Fruit fly (Drosophila melanogaster) whole organism, prepupa: ENCODE results near the gene Irk3.

ENCODE experiments used
- Blimp-1 ChIP-seq: fragments of 200-800 bp; sonication (Bioruptor generic); optimal IDR thresholded peaks from 3 replicates; lab custom pipeline; 2017; ENCODE audit warnings: missing biosample characterization, missing genetic modification characterization, mild to moderate bottlenecking, moderate library complexity, missing genetic modification reagents
- CG10631 ChIP-seq: fragments of 200-800 bp; sonication (Bioruptor generic); optimal IDR thresholded peaks from 2 replicates; lab custom pipeline; 2016; ENCODE audit warnings: missing biosample characterization, missing genetic modification characterization
- CG10669 ChIP-seq: fragments of 200-800 bp; sonication (Bioruptor generic); optimal IDR thresholded peaks from 3 replicates; lab custom pipeline; 2018; ENCODE audit warnings: missing biosample characterization, mild to moderate bottlenecking, missing genetic modification characterization, moderate library complexity
- CG11294 ChIP-seq: fragments of 200-800 bp; sonication (Bioruptor generic); IDR thresholded peaks from 2 replicates; pipeline ENCODE4 v1.3.6; 2022; ENCODE audit warnings: missing biosample characterization, missing genetic modification characterization
- CG11762 ChIP-seq: fragments of 200-800 bp; sonication (Bioruptor generic); optimal IDR thresholded peaks from 3 replicates; lab custom pipeline; 2016; ENCODE audit warnings: missing biosample characterization, missing genetic modification characterization; ENCODE audit not compliant: insufficient read depth
- CG11902 ChIP-seq: fragments of 200-800 bp; sonication (Bioruptor generic); optimal IDR thresholded peaks from 3 replicates; lab custom pipeline; 2016; ENCODE audit warnings: missing biosample characterization, missing genetic modification characterization
- CG15336 ChIP-seq: fragments of 200-800 bp; sonication (Bioruptor generic); IDR thresholded peaks from 2 replicates; pipeline ENCODE4 v1.3.6; 2022; ENCODE audit warnings: missing biosample characterization, missing genetic modification characterization
- CG1621 ChIP-seq: fragments of 200-800 bp; sonication (Bioruptor generic); optimal IDR thresholded peaks from 3 replicates; lab custom pipeline; 2018; ENCODE audit warnings: missing biosample characterization, mild to moderate bottlenecking, missing genetic modification characterization
- CG16779 ChIP-seq: fragments of 200-800 bp; sonication (Bioruptor generic); optimal IDR thresholded peaks from 3 replicates; lab custom pipeline; 2017; ENCODE audit warnings: missing biosample characterization, mild to moderate bottlenecking, missing genetic modification characterization
- CG3032 ChIP-seq: fragments of 200-800 bp; optimal IDR thresholded peaks from 2 replicates; lab custom pipeline; 2019; ENCODE audit warnings: missing biosample characterization, mild to moderate bottlenecking, missing genetic modification characterization, moderate library complexity
- CG31627 ChIP-seq: fragments of 200-800 bp; sonication (Bioruptor generic); optimal IDR thresholded peaks from 3 replicates; lab custom pipeline; 2016; ENCODE audit warnings: missing biosample characterization, missing genetic modification characterization
- CG32006 ChIP-seq: fragments of 200-800 bp; sonication (Bioruptor generic); optimal IDR thresholded peaks from 3 replicates; lab custom pipeline; 2017; ENCODE audit warnings: missing biosample characterization, mild to moderate bottlenecking, missing genetic modification characterization
- CG34406 ChIP-seq: fragments of 200-800 bp; sonication (Bioruptor generic); optimal IDR thresholded peaks from 3 replicates; lab custom pipeline; 2016; ENCODE audit warnings: missing biosample characterization, missing genetic modification characterization
- CG6163 ChIP-seq: fragments of 200-800 bp; sonication (Bioruptor generic); IDR thresholded peaks from 3 replicates; pipeline ENCODE4 v1.3.6; 2022; ENCODE audit warnings: missing biosample characterization, missing genetic modification characterization
- CG6792 ChIP-seq: fragments of 200-800 bp; sonication (Bioruptor generic); optimal IDR thresholded peaks from 3 replicates; lab custom pipeline; 2016; ENCODE audit warnings: missing biosample characterization, missing genetic modification characterization
- CG6808 ChIP-seq: fragments of 200-800 bp; sonication (Bioruptor generic); optimal IDR thresholded peaks from 3 replicates; lab custom pipeline; 2017; ENCODE audit warnings: missing biosample characterization, missing genetic modification characterization, mild to moderate bottlenecking, moderate library complexity, missing genetic modification reagents
- CG6854 ChIP-seq: fragments of 200-800 bp; sonication (Bioruptor generic); optimal IDR thresholded peaks from 2 replicates; lab custom pipeline; 2017; ENCODE audit warnings: missing biosample characterization, mild to moderate bottlenecking, missing genetic modification characterization
- CG7368 ChIP-seq: fragments of 200-800 bp; sonication (Bioruptor generic); optimal IDR thresholded peaks from 3 replicates; lab custom pipeline; 2016; ENCODE audit warnings: missing biosample characterization, missing genetic modification characterization
- CG8119 ChIP-seq: fragments of 200-800 bp; sonication (Bioruptor generic); IDR thresholded peaks from 3 replicates; pipeline ENCODE4 v1.3.6; 2022; ENCODE audit warnings: missing biosample characterization, missing genetic modification characterization
- CG8319 ChIP-seq: fragments of 200-800 bp; sonication (Bioruptor generic); optimal IDR thresholded peaks from 3 replicates; lab custom pipeline; 2016; ENCODE audit warnings: missing biosample characterization, missing genetic modification characterization
- CG8632 ChIP-seq: fragments of 200-800 bp; sonication (Bioruptor generic); optimal IDR thresholded peaks from 3 replicates; lab custom pipeline; 2016; ENCODE audit warnings: missing biosample characterization, missing genetic modification characterization
- Eip75B ChIP-seq: fragments of 200-800 bp; sonication (Bioruptor generic); optimal IDR thresholded peaks from 3 replicates; lab custom pipeline; 2016; ENCODE audit warnings: missing biosample characterization, missing genetic modification characterization
- Eip78C ChIP-seq: fragments of 200-800 bp; sonication (Bioruptor generic); peaks from one replicate; lab custom pipeline; 2016; ENCODE audit warnings: missing biosample characterization, missing genetic modification characterization
- Eip93F ChIP-seq: fragments of 200-800 bp; sonication (Bioruptor generic); optimal IDR thresholded peaks from 2 replicates; lab custom pipeline; 2016; ENCODE audit warnings: missing biosample characterization, mild to moderate bottlenecking, missing genetic modification characterization
- Ets21C ChIP-seq: fragments of 200-800 bp; sonication (Bioruptor generic); optimal IDR thresholded peaks from 3 replicates; lab custom pipeline; 2016; ENCODE audit warnings: missing biosample characterization, missing genetic modification characterization
- Gug ChIP-seq: fragments of 200-800 bp; sonication (Bioruptor generic); IDR thresholded peaks from 2 replicates; pipeline ENCODE4 v1.3.6; 2022; ENCODE audit warnings: missing biosample characterization, missing genetic modification characterization
- Hr38 ChIP-seq: sonication (Bioruptor generic); optimal IDR thresholded peaks from 2 replicates; lab custom pipeline; 2016; ENCODE audit warnings: missing biosample characterization, missing genetic modification characterization
- Hr4 ChIP-seq: fragments of 200-800 bp; sonication (Bioruptor generic); optimal IDR thresholded peaks from 3 replicates; lab custom pipeline; 2016; ENCODE audit warnings: missing biosample characterization, missing genetic modification characterization
- Lpt ChIP-seq: fragments of 200-800 bp; sonication (Bioruptor generic); optimal IDR thresholded peaks from 3 replicates; lab custom pipeline; 2016; ENCODE audit warnings: missing biosample characterization, missing genetic modification characterization
- Met ChIP-seq: fragments of 200-800 bp; sonication (Bioruptor generic); optimal IDR thresholded peaks from 3 replicates; lab custom pipeline; 2016; ENCODE audit warnings: missing biosample characterization, missing genetic modification characterization
- OdsH ChIP-seq: fragments of 200-800 bp; sonication (Bioruptor generic); optimal IDR thresholded peaks from 3 replicates; lab custom pipeline; 2016; ENCODE audit warnings: missing biosample characterization, missing genetic modification characterization
- Sox102F ChIP-seq: fragments of 200-800 bp; sonication (Bioruptor generic); optimal IDR thresholded peaks from 2 replicates; lab custom pipeline; 2016; ENCODE audit warnings: missing biosample characterization, mild to moderate bottlenecking, missing genetic modification characterization
- Sox14 ChIP-seq: fragments of 200-800 bp; sonication (Bioruptor generic); optimal IDR thresholded peaks from 3 replicates; lab custom pipeline; 2016; ENCODE audit warnings: missing biosample characterization, missing genetic modification characterization
- Sox15 ChIP-seq: fragments of 200-800 bp; sonication (Bioruptor generic); optimal IDR thresholded peaks from 3 replicates; lab custom pipeline; 2016; ENCODE audit warnings: missing biosample characterization, missing genetic modification characterization
- achi ChIP-seq: fragments of 200-800 bp; sonication (Bioruptor generic); optimal IDR thresholded peaks from 3 replicates; lab custom pipeline; 2016; ENCODE audit warnings: missing biosample characterization, missing genetic modification characterization
- cyc ChIP-seq: fragments of 200-800 bp; sonication (Bioruptor generic); optimal IDR thresholded peaks from 3 replicates; lab custom pipeline; 2016; ENCODE audit warnings: missing biosample characterization, missing genetic modification characterization
- dac ChIP-seq: fragments of 200-800 bp; sonication (Bioruptor generic); optimal IDR thresholded peaks from 2 replicates; lab custom pipeline; 2017; ENCODE audit warnings: missing biosample characterization, mild to moderate bottlenecking, missing genetic modification characterization
- dsx ChIP-seq: fragments of 200-800 bp; optimal IDR thresholded peaks from 3 replicates; lab custom pipeline; 2019; ENCODE audit warnings: missing biosample characterization, mild to moderate bottlenecking, missing genetic modification characterization, moderate library complexity; ENCODE audit not compliant: poor library complexity, severe bottlenecking
- eg ChIP-seq: fragments of 200-800 bp; sonication (Bioruptor generic); IDR thresholded peaks from 3 replicates; pipeline ENCODE4 v1.3.6; 2022; ENCODE audit warnings: missing biosample characterization, missing genetic modification characterization
- fd85E ChIP-seq: fragments of 200-800 bp; sonication (Bioruptor generic); optimal IDR thresholded peaks from 3 replicates; lab custom pipeline; 2016; ENCODE audit warnings: missing biosample characterization, missing genetic modification characterization
- fkh ChIP-seq: fragments of 200-800 bp; sonication (Bioruptor generic); optimal IDR thresholded peaks from 3 replicates; lab custom pipeline; 2017; ENCODE audit warnings: missing biosample characterization, mild to moderate bottlenecking, missing genetic modification characterization, moderate library complexity
- lz ChIP-seq: fragments of 200-800 bp; sonication (Bioruptor generic); optimal IDR thresholded peaks from 3 replicates; lab custom pipeline; 2016; ENCODE audit warnings: missing biosample characterization, missing genetic modification characterization
- pdm3 ChIP-seq: fragments of 200-800 bp; sonication (Bioruptor generic); optimal IDR thresholded peaks from 3 replicates; lab custom pipeline; 2016; ENCODE audit warnings: missing biosample characterization, missing genetic modification characterization
- salr ChIP-seq, 2 experiments: fragments of 200-800 bp; sonication (Bioruptor generic); optimal IDR thresholded peaks; 3 replicates each; lab custom pipeline; 2016 to 2018; ENCODE audit warnings: missing biosample characterization in 2 of 2, missing genetic modification characterization in 2 of 2, mild to moderate bottlenecking in 1 of 2
- spab ChIP-seq: fragments of 200-800 bp; sonication (Bioruptor generic); optimal IDR thresholded peaks from 2 replicates; lab custom pipeline; 2017; ENCODE audit warnings: missing biosample characterization, mild to moderate bottlenecking, missing genetic modification characterization, missing genetic modification reagents
- ss ChIP-seq, 2 experiments: fragments of 200-800 bp; sonication (Bioruptor generic); optimal IDR thresholded peaks; 2 replicates in 1 of 2; 3 replicates in 1 of 2; lab custom pipeline; 2017 to 2018; ENCODE audit warnings: mild to moderate bottlenecking in 2 of 2, missing biosample characterization in 2 of 2, missing genetic modification characterization in 2 of 2, moderate library complexity in 1 of 2
- topi ChIP-seq: fragments of 200-800 bp; sonication (Bioruptor generic); optimal IDR thresholded peaks from 3 replicates; lab custom pipeline; 2016; ENCODE audit warnings: missing biosample characterization, missing genetic modification characterization

Irk3 gene

dm6 chr2L:18671146-18671545 is 42.4 kb downstream of the Irk3 start, which contains the start of gene CG43338:
CG43338 (minus strand) TSS chr2L:18671246.
- TF ChIP-seq CG7368 (GFP tag; lab: Kevin White, UChicago) (no peak), Blimp-1 (GFP tag; lab: Kevin White, UChicago) (no peak), CG6808 (GFP tag; lab: Kevin White, UChicago) (no peak), dsx (GFP tag; lab: Kevin White, UChicago) (no peak), ss (GFP tag; optimal IDR thresholded peaks at IDR 0.05; lab: Kevin White, UChicago) (no peak), Gug (GFP tag; lab: Robert Waterston, UW) (no peak), OdsH (GFP tag; lab: Kevin White, UChicago) (no peak), CG1621 (tag; lab: Kevin White, UChicago) (no peak), CG11762 (GFP tag; lab: Kevin White, UChicago) (no peak), fd85E (GFP tag; lab: Kevin White, UChicago) (no peak), topi (GFP tag; lab: Kevin White, UChicago) (no peak), CG15336 (no peak), CG11294 (GFP tag; lab: Robert Waterston, UW) (no peak), CG8632 (GFP tag; lab: Kevin White, UChicago) (no peak), pdm3 (GFP tag; lab: Kevin White, UChicago) (no peak), CG6163 (GFP tag; lab: Robert Waterston, UW) (no peak), Sox15 (GFP tag; lab: Kevin White, UChicago) (no peak), salr (GFP tag; optimal IDR thresholded peaks at IDR 0.05; lab: Kevin White, UChicago) (no peak), Eip75B (GFP tag; lab: Kevin White, UChicago) (no peak)
- TF ChIP-seq, all 60 proteins: peak for 0

dm6 chr2L:18665952-18666606 is 47.5 kb downstream of the Irk3 start:
- TF ChIP-seq spab (GFP tag; lab: Kevin White, UChicago) (no peak), CG10669 (peak; percentile 3), CG6163 (GFP tag; lab: Robert Waterston, UW) (no peak), CG1621 (tag; lab: Kevin White, UChicago) (no peak), eg (no peak), pdm3 (GFP tag; lab: Kevin White, UChicago) (no peak), Sox102F (GFP tag; lab: Kevin White, UChicago) (no peak), dac (GFP tag; lab: Kevin White, UChicago) (no peak), CG16779 (no peak), CG6792 (GFP tag; lab: Kevin White, UChicago) (no peak), CG8319 (GFP tag; lab: Kevin White, UChicago) (no peak), lz (peak; percentile 44), CG8119 (no peak), ss (GFP tag; optimal IDR thresholded peaks at IDR 0.05; lab: Kevin White, UChicago) (no peak), salr (GFP tag; optimal IDR thresholded peaks at IDR 0.05; lab: Kevin White, UChicago) (peak in 1 of 2 experiments; percentile 45), CG6808 (GFP tag; lab: Kevin White, UChicago) (no peak), CG11762 (GFP tag; lab: Kevin White, UChicago) (no peak), CG31627 (GFP tag; lab: Kevin White, UChicago) (peak; percentile 54), CG32006 (GFP tag; lab: Kevin White, UChicago) (no peak), fd85E (GFP tag; lab: Kevin White, UChicago) (no peak), CG11902 (no peak), Eip75B (GFP tag; lab: Kevin White, UChicago) (no peak), cyc (GFP tag; lab: Kevin White, UChicago) (peak; percentile 68), Hr38 (GFP tag; lab: Kevin White, UChicago) (no peak), Hr4 (GFP tag; lab: Kevin White, UChicago) (peak; percentile 20), CG11294 (GFP tag; lab: Robert Waterston, UW) (no peak), Eip78C (peak; percentile 64), Lpt (GFP tag; lab: Kevin White, UChicago) (no peak), OdsH (GFP tag; lab: Kevin White, UChicago) (peak; percentile 50), Eip93F (GFP tag; lab: Kevin White, UChicago) (no peak), CG3032 (tag; lab: Kevin White, UChicago) (no peak), Sox14 (GFP tag; lab: Kevin White, UChicago) (no peak), fkh (GFP tag; lab: Kevin White, UChicago) (peak; percentile 83), CG34406 (GFP tag; lab: Kevin White, UChicago) (no peak), CG6854 (GFP tag; lab: Kevin White, UChicago) (no peak), CG10631 (GFP tag; lab: Kevin White, UChicago) (peak; percentile 28), achi (GFP tag; lab: Kevin White, UChicago) (no peak), dsx (GFP tag; lab: Kevin White, UChicago) (no peak), Met (GFP tag; lab: Kevin White, UChicago) (no peak), Ets21C (GFP tag; lab: Kevin White, UChicago) (peak; percentile 16)
